Worm (Caenorhabditis elegans) whole organism, L1 larva: Measurements from ENCODE around the gene chtb-3.

Source experiments
- C04F5.9 ChIP-seq: sonication (generic microtip); optimal IDR thresholded peaks from 2 replicates; lab custom pipeline; 2016; ENCODE audit warnings: missing genetic modification characterization, missing compliant biosample characterization
- C16A3.4 ChIP-seq: fragments of 150-350 bp; optimal IDR thresholded peaks from 2 replicates; lab custom pipeline; 2014; ENCODE audit warnings: missing biosample characterization, missing genetic modification characterization
- C34B4.2 ChIP-seq: sonication (generic microtip); optimal IDR thresholded peaks from 2 replicates; lab custom pipeline; 2017; ENCODE audit warnings: mild to moderate bottlenecking, missing genetic modification characterization, missing compliant biosample characterization
- aha-1 ChIP-seq: fragments of 150-350 bp; optimal IDR thresholded peaks from 2 replicates; lab custom pipeline; 2014; ENCODE audit warnings: missing biosample characterization, missing genetic modification characterization
- ceh-82 ChIP-seq, 3 experiments: fragments of 150-350 bp in 1 of 3; sonication (generic microtip) in 2 of 3; optimal IDR thresholded peaks; 2 replicates each; lab custom pipeline; 2014 to 2017; ENCODE audit warnings: missing biosample characterization in 3 of 3, missing genetic modification characterization in 3 of 3
- ces-1 ChIP-seq: fragments of 150-350 bp; optimal IDR thresholded peaks from 2 replicates; lab custom pipeline; 2014; ENCODE audit warnings: missing biosample characterization, missing genetic modification reagents, missing genetic modification characterization
- dpl-1 ChIP-seq, 3 experiments: fragments of 150-350 bp in 2 of 3; sonication (generic microtip) in 1 of 3; optimal IDR thresholded peaks; 2 replicates each; lab custom pipeline; 2014 to 2017; ENCODE audit warnings: missing biosample characterization in 3 of 3, missing genetic modification characterization in 3 of 3, missing genetic modification reagents in 3 of 3
- egl-27 ChIP-seq, 2 experiments: fragments of 150-350 bp in 1 of 2; sonication (generic microtip); optimal IDR thresholded peaks; 3 replicates each; lab custom pipeline; 2017 to 2018; ENCODE audit warnings: missing biosample characterization in 2 of 2, missing genetic modification characterization in 2 of 2, missing genetic modification reagents in 2 of 2
- elt-3 ChIP-seq, 6 experiments: fragments of 150-350 bp in 1 of 6; sonication (generic microtip); optimal IDR thresholded peaks; 2 replicates each; lab custom pipeline; 2017 to 2018; ENCODE audit warnings: missing biosample characterization in 6 of 6, missing genetic modification characterization in 6 of 6, inconsistent platforms in 1 of 6
- fkh-10 ChIP-seq: sonication (generic microtip); optimal IDR thresholded peaks from 2 replicates; lab custom pipeline; 2017; ENCODE audit warnings: missing biosample characterization, missing genetic modification reagents, missing genetic modification characterization
- fkh-4 ChIP-seq: sonication (generic microtip); optimal IDR thresholded peaks from 2 replicates; lab custom pipeline; 2016; ENCODE audit warnings: missing compliant biosample characterization, missing genetic modification characterization, borderline replicate concordance
- fkh-8 ChIP-seq: sonication (generic microtip); optimal IDR thresholded peaks from 2 replicates; lab custom pipeline; 2016; ENCODE audit warnings: mild to moderate bottlenecking, missing genetic modification characterization, missing compliant biosample characterization
- fos-1 ChIP-seq: fragments of 150-350 bp; optimal IDR thresholded peaks from 2 replicates; lab custom pipeline; 2014; ENCODE audit warnings: missing biosample characterization, missing genetic modification characterization
- grh-1 ChIP-seq: fragments of 200-800 bp; sonication (Bioruptor generic); IDR thresholded peaks from 2 replicates; pipeline ENCODE4 v1.3.6; 2022; ENCODE audit warnings: missing genetic modification reagents, missing genetic modification characterization, missing compliant biosample characterization
- hlh-17 ChIP-seq: fragments of 200-800 bp; sonication (Bioruptor generic); optimal IDR thresholded peaks from 2 replicates; lab custom pipeline; 2018; ENCODE audit warnings: missing genetic modification characterization, mild to moderate bottlenecking, missing compliant biosample characterization, moderate library complexity, borderline replicate concordance
- hlh-4 ChIP-seq: sonication (generic microtip); optimal IDR thresholded peaks from 2 replicates; lab custom pipeline; 2016; ENCODE audit warnings: mild to moderate bottlenecking, missing genetic modification characterization, missing compliant biosample characterization
- hpl-2 ChIP-seq: fragments of 150-350 bp; optimal IDR thresholded peaks from 2 replicates; lab custom pipeline; 2014; ENCODE audit warnings: missing biosample characterization, missing genetic modification reagents, missing genetic modification characterization
- jun-1 ChIP-seq: fragments of 150-350 bp; optimal IDR thresholded peaks from 2 replicates; lab custom pipeline; 2014; ENCODE audit warnings: missing biosample characterization, missing genetic modification reagents, missing genetic modification characterization
- lin-15B ChIP-seq: fragments of 150-350 bp; sonication (generic microtip); optimal IDR thresholded peaks from 3 replicates; lab custom pipeline; 2014; ENCODE audit warnings: missing biosample characterization, missing genetic modification characterization
- lin-35 ChIP-seq, 2 experiments: fragments of 150-350 bp; optimal IDR thresholded peaks; 2 replicates each; lab custom pipeline; 2014; ENCODE audit warnings: missing biosample characterization in 2 of 2, missing genetic modification characterization in 2 of 2, missing genetic modification reagents in 2 of 2
- lin-39 ChIP-seq: fragments of 150-350 bp; optimal IDR thresholded peaks from 2 replicates; lab custom pipeline; 2014; ENCODE audit warnings: missing biosample characterization, missing genetic modification reagents, missing genetic modification characterization
- lir-3 ChIP-seq: sonication (generic microtip); optimal IDR thresholded peaks from 2 replicates; lab custom pipeline; 2016; ENCODE audit warnings: mild to moderate bottlenecking, missing genetic modification characterization, moderate library complexity, missing compliant biosample characterization; ENCODE audit not compliant: poor library complexity
- mdl-1 ChIP-seq, 2 experiments: fragments of 150-350 bp; optimal IDR thresholded peaks; 2 replicates each; lab custom pipeline; 2014 to 2017; ENCODE audit warnings: missing biosample characterization in 2 of 2, missing genetic modification characterization in 2 of 2, inconsistent platforms in 1 of 2
- mef-2 ChIP-seq: fragments of 150-350 bp; optimal IDR thresholded peaks from 2 replicates; lab custom pipeline; 2014; ENCODE audit warnings: missing biosample characterization, missing genetic modification characterization
- mep-1 ChIP-seq: fragments of 150-350 bp; optimal IDR thresholded peaks from 2 replicates; lab custom pipeline; 2014; ENCODE audit warnings: missing biosample characterization, missing genetic modification characterization
- nhr-11 ChIP-seq: fragments of 150-350 bp; optimal IDR thresholded peaks from 2 replicates; lab custom pipeline; 2014; ENCODE audit warnings: missing biosample characterization, missing genetic modification characterization
- nhr-19 ChIP-seq: fragments of 200-800 bp; sonication (Bioruptor generic); conservative IDR thresholded peaks from 2 replicates; pipeline ENCODE4 v1.3.6; 2022; ENCODE audit warnings: missing genetic modification characterization, missing compliant biosample characterization
- nhr-20 ChIP-seq: sonication (generic microtip); optimal IDR thresholded peaks from 2 replicates; lab custom pipeline; 2016; ENCODE audit warnings: mild to moderate bottlenecking, missing genetic modification characterization, missing compliant biosample characterization
- nhr-71 ChIP-seq: sonication (generic microtip); optimal IDR thresholded peaks from 2 replicates; lab custom pipeline; 2016; ENCODE audit warnings: mild to moderate bottlenecking, missing genetic modification characterization, moderate library complexity, missing compliant biosample characterization
- nhr-77 ChIP-seq: fragments of 150-350 bp; optimal IDR thresholded peaks from 2 replicates; lab custom pipeline; 2014; ENCODE audit warnings: missing biosample characterization, missing genetic modification characterization
- nhr-84 ChIP-seq: sonication (generic microtip); optimal IDR thresholded peaks from 2 replicates; lab custom pipeline; 2017; ENCODE audit warnings: missing biosample characterization, missing genetic modification characterization
- nhr-85 ChIP-seq: sonication (generic microtip); peaks from one replicate; lab custom pipeline; 2016; ENCODE audit warnings: missing genetic modification characterization, inconsistent platforms, missing compliant biosample characterization
- nhr-90 ChIP-seq: sonication (generic microtip); optimal IDR thresholded peaks from 2 replicates; lab custom pipeline; 2016; ENCODE audit warnings: mild to moderate bottlenecking, missing genetic modification characterization, missing compliant biosample characterization; ENCODE audit not compliant: poor library complexity
- pag-3 ChIP-seq: sonication (generic microtip); optimal IDR thresholded peaks from 2 replicates; lab custom pipeline; 2017; ENCODE audit warnings: missing genetic modification characterization, mild to moderate bottlenecking, missing compliant biosample characterization, antibody characterized with exemption, borderline replicate concordance; ENCODE audit not compliant: insufficient read depth
- pqm-1 ChIP-seq: sonication (generic microtip); optimal IDR thresholded peaks from 3 replicates; lab custom pipeline; 2017; ENCODE audit warnings: missing biosample characterization, missing genetic modification characterization
- skn-1 ChIP-seq: fragments of 150-350 bp; optimal IDR thresholded peaks from 2 replicates; lab custom pipeline; 2014; ENCODE audit warnings: missing biosample characterization, missing genetic modification characterization
- snpc-4 ChIP-seq: fragments of 150-350 bp; optimal IDR thresholded peaks from 2 replicates; lab custom pipeline; 2014; ENCODE audit warnings: missing biosample characterization, missing genetic modification characterization
- sptf-1 ChIP-seq: fragments of 150-350 bp; optimal IDR thresholded peaks from 2 replicates; lab custom pipeline; 2014; ENCODE audit warnings: missing biosample characterization, missing genetic modification characterization
- sup-37 ChIP-seq: fragments of 200-800 bp; sonication (Bioruptor generic); optimal IDR thresholded peaks from 2 replicates; lab custom pipeline; 2018; ENCODE audit warnings: mild to moderate bottlenecking, missing genetic modification characterization, missing compliant biosample characterization
- tbx-2 ChIP-seq: sonication (generic microtip); optimal IDR thresholded peaks from 2 replicates; lab custom pipeline; 2016; ENCODE audit warnings: missing genetic modification characterization, missing compliant biosample characterization
- tlp-1 ChIP-seq: fragments of 150-350 bp; optimal IDR thresholded peaks from 2 replicates; lab custom pipeline; 2014; ENCODE audit warnings: missing biosample characterization, missing genetic modification characterization
- unc-30 ChIP-seq: sonication (generic microtip); optimal IDR thresholded peaks from 2 replicates; lab custom pipeline; 2017; ENCODE audit warnings: missing biosample characterization, missing genetic modification characterization
- vab-15 ChIP-seq: sonication (generic microtip); optimal IDR thresholded peaks from 2 replicates; lab custom pipeline; 2017; ENCODE audit warnings: missing genotype, mild to moderate bottlenecking, missing genetic modification characterization, missing compliant biosample characterization
- zip-4 ChIP-seq: fragments of 200-800 bp; sonication (Bioruptor generic); optimal IDR thresholded peaks from 2 replicates; lab custom pipeline; 2018; ENCODE audit warnings: mild to moderate bottlenecking, missing genetic modification characterization, moderate library complexity, missing compliant biosample characterization

Gene chtb-3

ce11 chrX:6338446-6338845 is 19.0 kb upstream of the chtb-3 start (continued):
- TF ChIP-seq pag-3 (tag; lab: Kevin White, UChicago) (no peak), lin-15B (tag; lab: Kevin White, UChicago) (no peak), nhr-20 (tag; lab: Kevin White, UChicago) (peak; percentile 41), fkh-10 (GFP tag; lab: Kevin White, UChicago) (no peak), fos-1 (no peak), C34B4.2 (tag; lab: Kevin White, UChicago) (no peak), elt-3 (tag; optimal IDR thresholded peaks at IDR 0.05; lab: Kevin White, UChicago) (no peak), skn-1 (tag; lab: Kevin White, UChicago) (no peak), jun-1 (tag; lab: Kevin White, UChicago) (no peak), nhr-71 (tag; lab: Kevin White, UChicago) (peak; percentile 15), lin-39 (no peak), tlp-1 (tag; lab: Kevin White, UChicago) (peak; percentile 15), C04F5.9 (no peak), egl-27 (tag; optimal IDR thresholded peaks at IDR 0.05; lab: Kevin White, UChicago) (no peak), tbx-2 (no peak), hlh-17 (GFP tag; lab: Kevin White, UChicago) (no peak), lir-3 (tag; lab: Kevin White, UChicago) (no peak), nhr-11 (tag; lab: Kevin White, UChicago) (no peak), fkh-4 (tag; lab: Kevin White, UChicago) (no peak), fkh-8 (tag; lab: Kevin White, UChicago) (no peak), mdl-1 (tag; optimal IDR thresholded peaks at IDR 0.05; lab: Kevin White, UChicago) (no peak), sup-37 (GFP tag; lab: Kevin White, UChicago) (no peak), unc-30 (no peak), dpl-1 (GFP tag; optimal IDR thresholded peaks at IDR 0.05; lab: Kevin White, UChicago) (no peak), nhr-19 (no peak)

- TF ChIP-seq nhr-90 (tag; lab: Kevin White, UChicago): no peak
- TF ChIP-seq unc-30: no peak
- TF ChIP-seq ces-1 (GFP tag; lab: Kevin White, UChicago): no peak
- TF ChIP-seq snpc-4 (tag; lab: Kevin White, UChicago): no peak
- no peak for TF ChIP-seq vab-15 (tag; lab: Kevin White, UChicago)
- no peak for TF ChIP-seq nhr-11 (tag; lab: Kevin White, UChicago)
- TF ChIP-seq tbx-2: no peak
- no peak for TF ChIP-seq lin-35 (GFP tag; optimal IDR thresholded peaks at IDR 0.05; lab: Kevin White, UChicago)
- TF ChIP-seq C16A3.4 (tag; lab: Kevin White, UChicago): no peak
- TF ChIP-seq nhr-84 (tag; lab: Kevin White, UChicago): no peak
- no peak for TF ChIP-seq lir-3 (tag; lab: Kevin White, UChicago)
- no peak for TF ChIP-seq nhr-85 (tag; lab: Kevin White, UChicago)
- TF ChIP-seq zip-4 (GFP tag; lab: Kevin White, UChicago): no peak
- TF ChIP-seq hlh-4 (tag; lab: Kevin White, UChicago): no peak
- TF ChIP-seq sptf-1 (tag; lab: Kevin White, UChicago): no peak
- TF ChIP-seq hpl-2: no peak
- no peak for TF ChIP-seq pag-3 (tag; lab: Kevin White, UChicago)
- TF ChIP-seq, all 84 proteins: peak for 0
Measured at ce11 chrX:6337951-6338350, 18.5 kb upstream of the chtb-3 start, which contains the start of gene C03B1.13. Gene C03B1.13, minus strand, starts transcription at chrX:6338051.

- TF ChIP-seq skn-1 (tag; lab: Kevin White, UChicago) (no peak), grh-1 (GFP tag; lab: Robert Waterston, UW) (no peak), aha-1 (tag; lab: Kevin White, UChicago) (no peak), nhr-71 (tag; lab: Kevin White, UChicago) (no peak), ceh-82 (tag; optimal IDR thresholded peaks at IDR 0.05; lab: Kevin White, UChicago) (no peak), C34B4.2 (tag; lab: Kevin White, UChicago) (no peak), nhr-85 (tag; lab: Kevin White, UChicago) (no peak), mef-2 (tag; lab: Kevin White, UChicago) (no peak), mep-1 (no peak), pqm-1 (no peak), nhr-11 (tag; lab: Kevin White, UChicago) (no peak), C04F5.9 (no peak), nhr-77 (no peak)
Measured at ce11 chrX:6337338-6337737, 17.9 kb upstream of the chtb-3 start.
